Worm (Caenorhabditis elegans): Measurements from ENCODE around the gene F19G12.1.

Gene F19G12.1

DNA sequence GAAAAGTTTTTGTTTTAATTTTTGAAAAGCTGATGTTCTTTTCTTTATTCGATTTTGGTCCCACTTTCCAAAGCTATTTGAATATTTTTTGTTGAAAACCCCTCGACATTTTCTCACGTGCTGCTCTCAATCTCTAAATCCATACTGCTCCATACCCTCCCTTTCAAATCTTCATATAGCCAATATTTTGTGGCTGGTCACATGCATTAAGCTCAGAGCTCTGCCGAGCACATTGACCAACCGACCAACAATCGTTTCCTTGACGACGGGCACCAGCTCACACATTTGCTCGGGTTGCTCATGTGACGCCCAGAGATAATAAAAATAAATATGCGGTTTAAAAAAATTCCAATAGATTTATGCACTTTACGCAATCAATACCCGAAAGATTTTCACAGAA is 8.1 kb downstream of the F19G12.1 start:
- no peak for TF ChIP-seq nhr-10 (tag; optimal IDR thresholded peaks at IDR 0.05)
- peak; percentile 20 to 39 for TF ChIP-seq lsy-2 (tag; optimal IDR thresholded peaks at IDR 0.05)
- peak; percentile 36 for TF ChIP-seq lin-11 (tag; optimal IDR thresholded peaks at IDR 0.05)
- peak; percentile 25 for TF ChIP-seq crh-2 (tag; optimal IDR thresholded peaks at IDR 0.05)
- TF ChIP-seq ceh-82 (tag; optimal IDR thresholded peaks at IDR 0.05) = no peak
- peak; percentile 13 for TF ChIP-seq C34F6.9 (tag; optimal IDR thresholded peaks at IDR 0.05)
- peak in 1 of 2 experiments; percentile 34 for TF ChIP-seq mdl-1 (tag; optimal IDR thresholded peaks at IDR 0.05)
- TF ChIP-seq nhr-21 (tag; optimal IDR thresholded peaks at IDR 0.05) = peak; percentile 3

DNA sequence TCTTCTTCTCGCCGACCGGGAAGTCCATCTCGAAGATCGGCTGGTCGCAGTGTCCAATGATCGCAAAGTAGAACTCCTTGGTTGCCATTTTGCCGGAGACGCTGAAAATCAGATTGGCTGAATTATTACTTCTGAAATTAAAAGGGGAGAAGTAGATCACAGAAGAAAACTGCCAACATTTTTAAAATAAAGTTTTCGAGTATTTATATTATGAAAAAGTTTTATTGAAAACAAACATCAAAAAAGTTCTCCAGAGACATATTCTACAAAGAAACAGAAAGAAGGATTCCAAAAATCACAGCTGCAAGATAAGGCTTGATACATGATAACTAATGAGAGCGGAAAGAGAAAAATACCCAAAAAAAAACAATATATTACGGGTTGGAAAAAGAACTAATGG is 9.4 kb downstream of the F19G12.1 start, which contains the start of gene sedl-1:
sedl-1 (minus strand) TSS at position 101 of the 400 bp plus-strand sequence.
- TF ChIP-seq crh-2 (tag; optimal IDR thresholded peaks at IDR 0.05) = no peak
- no peak for TF ChIP-seq mab-5 (tag; optimal IDR thresholded peaks at IDR 0.05)
- no peak for TF ChIP-seq nhr-23 (tag; optimal IDR thresholded peaks at IDR 0.05)
- TF ChIP-seq alr-1 (tag; optimal IDR thresholded peaks at IDR 0.05) = no peak
- TF ChIP-seq Y55F3AM.14 (GFP tag; optimal IDR thresholded peaks at IDR 0.05) = no peak
- TF ChIP-seq C34F6.9 (tag; optimal IDR thresholded peaks at IDR 0.05) = no peak
- no peak for TF ChIP-seq dmd-4 (tag; optimal IDR thresholded peaks at IDR 0.05)
- no peak for TF ChIP-seq skn-1 (tag; optimal IDR thresholded peaks at IDR 0.05)
- no peak for TF ChIP-seq nhr-25 (tag; optimal IDR thresholded peaks at IDR 0.05)
- TF ChIP-seq elt-1 (tag; optimal IDR thresholded peaks at IDR 0.05) = no peak
- TF ChIP-seq nhr-12 (tag; optimal IDR thresholded peaks at IDR 0.05) = no peak
- no peak for TF ChIP-seq peb-1 (tag; optimal IDR thresholded peaks at IDR 0.05)

DNA sequence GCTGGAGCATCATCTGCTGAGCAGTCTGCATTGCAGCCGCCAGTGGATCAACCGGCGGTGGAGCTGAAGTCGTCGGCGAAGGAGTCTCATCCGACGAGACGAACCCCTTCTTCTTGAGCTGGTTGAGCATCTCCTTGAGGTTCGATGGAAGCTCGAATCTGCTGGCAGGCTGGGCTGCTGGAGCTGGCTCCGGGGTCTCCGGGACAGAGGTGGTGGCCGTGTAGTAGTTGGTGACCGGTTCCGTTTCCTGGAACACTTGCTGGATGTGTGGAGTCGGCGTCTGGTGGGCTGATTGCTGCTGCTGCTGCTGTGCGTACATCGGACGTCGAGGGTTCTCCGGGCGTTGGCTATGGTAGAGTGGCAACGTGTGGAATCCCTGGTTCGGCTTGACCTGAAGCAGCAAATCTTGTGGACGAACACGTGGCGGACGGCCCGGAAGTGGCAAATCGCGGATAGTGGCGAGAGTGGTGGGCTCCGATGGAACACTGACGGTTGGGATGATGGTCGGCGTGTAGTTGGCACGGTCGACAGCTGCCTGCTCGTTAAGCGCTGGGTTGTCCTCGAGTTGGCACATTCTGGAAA is 10.9 kb downstream of the F19G12.1 start:
- no peak for TF ChIP-seq lin-39 (tag; optimal IDR thresholded peaks at IDR 0.05)
- TF ChIP-seq C34F6.9 (tag; optimal IDR thresholded peaks at IDR 0.05) = no peak
- TF ChIP-seq alr-1 (tag; optimal IDR thresholded peaks at IDR 0.05) = no peak

DNA sequence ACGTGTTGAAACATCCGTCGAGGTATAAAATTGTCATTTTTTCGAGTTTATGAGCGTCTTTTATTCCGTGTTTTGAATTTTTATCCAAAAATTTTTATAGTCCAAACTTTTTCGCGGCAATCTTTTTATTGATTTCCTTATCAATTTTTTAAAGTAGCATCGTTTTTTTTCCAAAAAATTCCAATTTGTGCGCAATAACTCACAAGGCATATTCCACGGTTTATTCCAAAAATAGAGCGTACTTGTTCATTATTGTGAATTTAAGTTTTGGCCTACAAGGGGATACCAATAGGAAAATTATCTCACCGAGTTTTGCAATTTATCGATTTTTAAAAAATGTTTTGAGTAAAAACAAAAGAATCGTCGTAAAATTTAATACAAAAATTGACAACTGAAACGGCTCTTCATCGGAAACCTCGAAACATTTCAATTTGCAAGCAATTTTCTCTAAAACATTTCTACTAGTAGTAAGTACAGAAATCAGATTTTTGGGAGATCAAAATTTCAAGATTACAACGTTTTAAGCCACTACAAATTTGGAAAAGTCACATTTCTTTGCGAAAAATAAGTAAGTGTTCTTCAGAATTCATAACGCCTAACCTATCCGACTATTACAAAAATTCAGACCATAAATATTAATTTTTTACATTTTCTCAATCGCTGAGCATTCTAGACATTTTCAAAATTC is 12.9 kb downstream of the F19G12.1 start:
- TF ChIP-seq nhr-25 (tag; optimal IDR thresholded peaks at IDR 0.05) (peak; percentile 64), F13H6.1 (tag; optimal IDR thresholded peaks at IDR 0.05) (no peak), zag-1 (tag; optimal IDR thresholded peaks at IDR 0.05) (no peak), nhr-12 (tag; optimal IDR thresholded peaks at IDR 0.05) (no peak), dmd-4 (tag; optimal IDR thresholded peaks at IDR 0.05) (no peak), alr-1 (tag; optimal IDR thresholded peaks at IDR 0.05) (no peak), sma-9 (GFP tag; optimal IDR thresholded peaks at IDR 0.05) (no peak), sma-9 (tag; optimal IDR thresholded peaks at IDR 0.05) (no peak), sma-3 (GFP tag; optimal IDR thresholded peaks at IDR 0.05) (peak; percentile 20), nhr-11 (tag; optimal IDR thresholded peaks at IDR 0.05) (no peak), sem-4 (tag; optimal IDR thresholded peaks at IDR 0.05) (no peak), ztf-11 (tag; optimal IDR thresholded peaks at IDR 0.05) (no peak), mdl-1 (tag; optimal IDR thresholded peaks at IDR 0.05) (no peak), C34F6.9 (tag; optimal IDR thresholded peaks at IDR 0.05) (peak; percentile 22), lin-13 (GFP tag; optimal IDR thresholded peaks at IDR 0.05) (peak; percentile 4), nhr-77 (tag; optimal IDR thresholded peaks at IDR 0.05) (no peak)

DNA sequence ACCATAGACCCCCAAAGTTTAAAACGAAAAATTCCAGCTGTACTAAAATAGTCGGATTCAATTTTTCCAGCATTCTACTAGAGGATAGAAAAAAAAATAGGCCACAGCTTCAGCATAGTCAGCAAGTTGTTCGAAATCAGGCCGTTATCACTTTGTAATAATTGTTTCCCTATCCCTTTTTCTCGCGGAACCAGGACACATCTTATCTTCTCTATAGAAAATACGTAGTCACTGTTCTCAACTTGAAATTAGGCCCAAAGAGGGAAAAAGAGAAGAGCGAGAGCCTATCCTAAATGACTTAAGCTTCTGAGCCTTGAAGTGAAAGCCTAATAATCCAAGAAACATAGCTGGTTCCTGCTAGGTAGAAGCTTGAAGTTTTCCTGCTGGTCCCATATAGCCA is 14.9 kb downstream of the F19G12.1 start:
- TF ChIP-seq lsy-2 (tag; optimal IDR thresholded peaks at IDR 0.05) (peak in 1 of 2 experiments; percentile 47), unc-62 (GFP tag; optimal IDR thresholded peaks at IDR 0.05) (no peak), nhr-23 (tag; optimal IDR thresholded peaks at IDR 0.05) (no peak), ama-1 (optimal IDR thresholded peaks at IDR 0.05) (peak; percentile 64), skn-1 (tag; optimal IDR thresholded peaks at IDR 0.05) (no peak), ZK546.5 (tag; optimal IDR thresholded peaks at IDR 0.05) (no peak), aly-2 (tag; optimal IDR thresholded peaks at IDR 0.05) (no peak), crh-2 (tag; optimal IDR thresholded peaks at IDR 0.05) (peak; percentile 45), elt-1 (tag; optimal IDR thresholded peaks at IDR 0.05) (no peak), zag-1 (tag; optimal IDR thresholded peaks at IDR 0.05) (no peak), lin-13 (GFP tag; optimal IDR thresholded peaks at IDR 0.05) (no peak), nhr-10 (tag; optimal IDR thresholded peaks at IDR 0.05) (no peak), alr-1 (tag; optimal IDR thresholded peaks at IDR 0.05) (no peak), nhr-11 (tag; optimal IDR thresholded peaks at IDR 0.05) (no peak), sma-3 (GFP tag; optimal IDR thresholded peaks at IDR 0.05) (peak; percentile 16), nhr-237 (tag; optimal IDR thresholded peaks at IDR 0.05) (no peak), nhr-77 (tag; optimal IDR thresholded peaks at IDR 0.05) (no peak), ztf-11 (tag; optimal IDR thresholded peaks at IDR 0.05) (no peak), mdl-1 (tag; optimal IDR thresholded peaks at IDR 0.05) (no peak), sma-9 (GFP tag; optimal IDR thresholded peaks at IDR 0.05) (peak; percentile 43), sma-9 (tag; optimal IDR thresholded peaks at IDR 0.05) (no peak), ztf-4 (tag; optimal IDR thresholded peaks at IDR 0.05) (peak; percentile 53), nhr-129 (tag; optimal IDR thresholded peaks at IDR 0.05) (peak; percentile 14), nhr-6 (tag; optimal IDR thresholded peaks at IDR 0.05) (no peak), nhr-12 (tag; optimal IDR thresholded peaks at IDR 0.05) (no peak), mbf-1 (tag; optimal IDR thresholded peaks at IDR 0.05) (no peak), nhr-21 (tag; optimal IDR thresholded peaks at IDR 0.05) (peak; percentile 29), mab-5 (tag; optimal IDR thresholded peaks at IDR 0.05) (no peak), ceh-16 (tag; optimal IDR thresholded peaks at IDR 0.05) (peak; percentile 8), dmd-4 (tag; optimal IDR thresholded peaks at IDR 0.05) (no peak), egl-27 (tag; optimal IDR thresholded peaks at IDR 0.05) (no peak), sem-4 (tag; optimal IDR thresholded peaks at IDR 0.05) (no peak), unc-39 (tag; optimal IDR thresholded peaks at IDR 0.05) (no peak), F13H6.1 (tag; optimal IDR thresholded peaks at IDR 0.05) (peak; percentile 4)
